Worm (Caenorhabditis elegans) whole organism, L2 larva: Measurements from ENCODE around the gene zim-1.

Experiments used
- ama-1 ChIP-seq: fragments of 150-350 bp; optimal IDR thresholded peaks from 2 replicates; lab custom pipeline; 2018; ENCODE audit warnings: inconsistent platforms
- elt-1 ChIP-seq: fragments of 150-350 bp; optimal IDR thresholded peaks from 2 replicates; lab custom pipeline; 2014; ENCODE audit warnings: missing biosample characterization, missing genetic modification characterization
- lsy-2 ChIP-seq, 2 experiments: fragments of 150-350 bp in 1 of 2; sonication (generic microtip) in 1 of 2; optimal IDR thresholded peaks; 2 replicates each; lab custom pipeline; 2014 to 2017; ENCODE audit warnings: missing biosample characterization in 2 of 2, missing genetic modification characterization in 2 of 2
- mdl-1 ChIP-seq, 2 experiments: fragments of 150-350 bp in 1 of 2; sonication (generic microtip) in 1 of 2; optimal IDR thresholded peaks; 2 replicates each; lab custom pipeline; 2017; ENCODE audit warnings: missing biosample characterization in 2 of 2, missing genetic modification characterization in 2 of 2
- nhr-12 ChIP-seq: fragments of 150-350 bp; optimal IDR thresholded peaks from 2 replicates; lab custom pipeline; 2014; ENCODE audit warnings: missing biosample characterization, missing genetic modification characterization
- nhr-25 ChIP-seq: fragments of 150-350 bp; sonication (generic microtip); optimal IDR thresholded peaks from 3 replicates; lab custom pipeline; 2014; ENCODE audit warnings: missing biosample characterization, missing genetic modification characterization
- skn-1 ChIP-seq: sonication (generic microtip); optimal IDR thresholded peaks from 2 replicates; lab custom pipeline; 2017; ENCODE audit warnings: missing biosample characterization, missing genetic modification characterization
- unc-39 ChIP-seq: fragments of 150-350 bp; optimal IDR thresholded peaks from 2 replicates; lab custom pipeline; 2014; ENCODE audit warnings: missing biosample characterization, missing genetic modification characterization
- unc-62 ChIP-seq: fragments of 150-350 bp; optimal IDR thresholded peaks from 2 replicates; lab custom pipeline; 2014; ENCODE audit warnings: missing biosample characterization, missing genetic modification reagents, missing genetic modification characterization
- ztf-11 ChIP-seq: sonication (generic microtip); optimal IDR thresholded peaks from 2 replicates; lab custom pipeline; 2017; ENCODE audit warnings: missing biosample characterization, missing genetic modification characterization
- ztf-4 ChIP-seq: fragments of 150-350 bp; optimal IDR thresholded peaks from 2 replicates; lab custom pipeline; 2014; ENCODE audit warnings: missing biosample characterization, missing genetic modification characterization

DNA sequence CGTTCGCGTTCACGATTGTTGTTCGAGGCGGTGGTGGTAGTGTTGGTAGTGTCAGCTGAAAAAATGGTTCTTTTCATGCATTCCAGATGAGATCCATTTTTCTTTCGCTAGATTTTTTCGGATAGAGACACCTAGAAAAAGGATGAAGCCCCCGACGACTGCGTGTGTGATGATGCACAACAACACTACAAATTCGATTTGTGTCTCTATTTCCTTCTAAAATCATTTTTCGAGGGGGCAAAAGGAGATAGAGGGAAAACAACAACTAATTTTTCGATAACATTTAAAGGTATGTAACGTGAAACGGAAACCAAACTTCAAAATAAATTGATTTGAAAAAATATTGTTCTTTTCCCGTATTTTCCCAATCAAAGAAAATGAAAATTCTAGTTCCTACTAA is 46.4 kb upstream of the zim-1 start:
- TF ChIP-seq lsy-2 (tag; optimal IDR thresholded peaks at IDR 0.05; lab: Kevin White, UChicago) (no peak), ztf-11 (no peak), ama-1 (no peak), nhr-12 (tag; lab: Kevin White, UChicago) (no peak), unc-39 (tag; lab: Kevin White, UChicago) (no peak), mdl-1 (tag; optimal IDR thresholded peaks at IDR 0.05; lab: Kevin White, UChicago) (no peak), elt-1 (no peak), ztf-4 (tag; lab: Kevin White, UChicago) (no peak), skn-1 (tag; lab: Kevin White, UChicago) (no peak), unc-62 (GFP tag; lab: Kevin White, UChicago) (no peak), nhr-25 (no peak)
